Worm (Caenorhabditis elegans): Measurements from ENCODE around the gene F49C5.11.

DNA sequence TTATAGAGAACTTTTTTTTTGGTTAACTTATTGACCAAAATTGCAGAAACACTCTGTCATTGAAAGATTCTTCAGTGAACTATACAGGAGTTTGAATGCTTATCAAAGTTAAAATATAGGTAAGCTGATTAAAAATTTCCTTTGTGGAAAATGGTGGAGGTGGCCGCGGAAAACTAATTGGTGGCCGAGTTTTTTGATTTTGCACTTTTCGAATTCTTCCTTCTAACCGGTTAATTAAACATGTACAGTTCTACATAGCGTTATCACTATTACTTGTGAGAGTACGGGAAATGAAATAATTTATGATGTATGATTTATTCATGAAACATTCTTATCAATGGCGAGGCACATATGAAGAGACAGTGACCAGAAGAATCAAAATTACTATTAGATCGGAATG is 22.1 kb downstream of the F49C5.11 start, which contains the start of gene clec-8:
- TF ChIP-seq unc-62 (GFP tag; optimal IDR thresholded peaks at IDR 0.05) = no peak
- no peak for TF ChIP-seq mab-5 (tag; optimal IDR thresholded peaks at IDR 0.05)
- TF ChIP-seq lin-32 (GFP tag; optimal IDR thresholded peaks at IDR 0.05) = no peak
- TF ChIP-seq nhr-28 (tag; optimal IDR thresholded peaks at IDR 0.05) = no peak
- no peak for TF ChIP-seq lin-13 (tag; optimal IDR thresholded peaks at IDR 0.05)
- no peak for TF ChIP-seq snpc-4 (tag; optimal IDR thresholded peaks at IDR 0.05)
